Fruit fly (Drosophila melanogaster) Kc167 (cell line): ENCODE results near the gene Cngl.

Source experiments
- Myc ChIP-seq: fragments of >200 bp; optimal IDR thresholded peaks from 2 replicates; lab custom pipeline; 2017; ENCODE audit warnings: missing external identifiers
- Sin3A ChIP-seq: fragments of >200 bp; optimal IDR thresholded peaks from 2 replicates; lab custom pipeline; 2018; ENCODE audit warnings: missing external identifiers
- h ChIP-seq: fragments of >200 bp; optimal IDR thresholded peaks from 3 replicates; lab custom pipeline; 2018; ENCODE audit warnings: missing external identifiers
- insv ChIP-seq: fragments of >200 bp; optimal IDR thresholded peaks from 3 replicates; lab custom pipeline; 2018; ENCODE audit warnings: missing external identifiers
- psq ChIP-seq: fragments of >200 bp; optimal IDR thresholded peaks from 2 replicates; lab custom pipeline; 2017; ENCODE audit warnings: missing external identifiers
- ttk ChIP-seq: sonication (Bioruptor generic); optimal IDR thresholded peaks from 2 replicates; lab custom pipeline; 2017; ENCODE audit warnings: missing external identifiers

Gene Cngl

DNA sequence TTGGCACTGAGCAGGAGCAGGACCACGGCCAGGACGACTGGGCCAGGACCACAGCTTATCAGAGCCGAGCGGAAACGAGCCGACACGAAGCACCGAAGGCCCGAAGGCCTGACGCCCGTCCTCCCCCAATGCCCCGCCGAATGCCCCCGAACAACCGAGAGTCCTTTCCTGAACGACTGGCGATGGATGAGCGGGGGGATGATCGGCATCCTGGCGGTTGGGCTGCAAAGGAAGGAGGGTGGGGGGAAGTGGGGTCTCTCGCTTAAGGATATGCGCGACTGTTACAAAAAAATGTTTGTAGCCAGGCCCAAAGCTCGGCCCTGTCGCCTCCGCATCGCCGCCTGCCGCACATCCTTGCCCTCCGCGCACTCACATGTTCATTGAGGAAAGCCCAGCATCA is at the start of gene Cngl:
Gene Cngl (minus strand): TSS at position 8 of the 400 bp plus-strand sequence.
- TF ChIP-seq psq (lab: Kevin White, UChicago) = no peak
- TF ChIP-seq Sin3A (lab: Kevin White, UChicago) = no peak
- TF ChIP-seq ttk (lab: Kevin White, UChicago) = no peak
- no peak for TF ChIP-seq h (lab: Kevin White, UChicago)
- no peak for TF ChIP-seq Myc (lab: Kevin White, UChicago)
- TF ChIP-seq insv = no peak

DNA sequence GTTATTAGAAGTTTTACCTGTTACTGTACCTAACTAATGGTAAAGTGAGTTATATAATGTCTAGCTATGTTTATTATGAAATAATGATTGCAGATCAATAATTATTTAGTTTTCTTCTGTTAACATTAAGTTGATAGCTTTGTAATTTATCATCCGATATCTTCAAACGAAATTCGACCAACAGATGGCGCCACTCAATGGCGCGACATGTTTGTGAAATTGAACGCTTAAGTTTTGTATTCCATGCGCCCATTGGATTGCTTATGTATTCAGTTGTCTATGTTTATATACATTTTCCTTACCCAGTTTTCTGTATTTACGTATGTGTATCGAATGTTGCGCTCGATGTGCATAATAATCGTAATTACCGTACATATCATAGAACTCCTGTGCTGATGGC is 49.5 kb upstream of the Cngl start:
- no peak for TF ChIP-seq psq (lab: Kevin White, UChicago)
- TF ChIP-seq ttk (lab: Kevin White, UChicago) = no peak

DNA sequence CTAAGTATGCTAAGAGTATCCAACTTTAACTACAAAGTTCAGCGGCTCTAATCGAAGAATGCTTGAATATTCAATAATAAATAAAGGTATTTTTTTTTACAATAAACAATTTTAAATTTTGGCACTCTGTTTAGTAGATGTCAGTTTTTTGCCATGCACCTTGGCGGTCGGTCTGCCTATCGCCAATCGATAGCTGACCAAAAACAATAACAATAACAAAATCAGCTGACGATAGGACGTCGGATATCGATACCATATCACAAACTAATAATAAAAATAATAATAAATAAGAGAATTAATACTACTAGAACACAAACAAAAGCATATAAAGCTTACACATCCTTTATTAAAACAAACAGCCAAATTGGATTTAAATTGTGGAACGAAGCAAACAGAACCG is 45.6 kb upstream of the Cngl start, which contains the start of gene Gmap:
Gene Gmap (plus strand): TSS at position 241 of the 400 bp plus-strand sequence.
- TF ChIP-seq Myc (lab: Kevin White, UChicago) = no peak
- no peak for TF ChIP-seq h (lab: Kevin White, UChicago)
- no peak for TF ChIP-seq psq (lab: Kevin White, UChicago)
- TF ChIP-seq Sin3A (lab: Kevin White, UChicago) = no peak
- TF ChIP-seq ttk (lab: Kevin White, UChicago) = no peak
- no peak for TF ChIP-seq insv

DNA sequence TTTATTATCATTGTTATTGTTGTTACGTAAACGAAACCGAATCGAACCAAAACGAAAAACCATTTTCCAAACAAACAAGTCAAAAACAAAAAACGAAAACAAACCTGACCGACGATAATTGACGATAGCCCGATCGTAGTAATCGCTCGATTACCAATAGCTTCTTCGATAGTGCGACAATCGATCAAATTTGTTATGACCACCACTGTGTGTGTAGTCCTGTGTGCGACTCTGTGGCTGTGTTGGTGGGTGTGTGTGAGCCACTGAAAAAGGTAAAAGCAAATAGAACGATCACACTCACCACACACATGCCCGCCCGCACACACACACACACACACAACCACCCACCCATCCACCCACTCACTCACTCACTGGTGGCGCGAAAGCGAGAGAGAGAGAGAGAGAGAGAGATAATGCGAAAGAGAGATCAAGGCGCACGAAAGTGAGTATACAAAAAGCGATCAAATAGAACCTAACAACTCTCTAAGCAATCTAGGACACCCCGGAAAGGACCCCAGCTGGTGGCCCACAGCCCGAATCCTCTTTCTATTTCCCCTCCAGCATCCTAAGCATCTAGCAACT is 43.5 kb upstream of the Cngl start:
- TF ChIP-seq h (lab: Kevin White, UChicago) (no peak), Myc (lab: Kevin White, UChicago) (no peak), Sin3A (lab: Kevin White, UChicago) (no peak)

DNA sequence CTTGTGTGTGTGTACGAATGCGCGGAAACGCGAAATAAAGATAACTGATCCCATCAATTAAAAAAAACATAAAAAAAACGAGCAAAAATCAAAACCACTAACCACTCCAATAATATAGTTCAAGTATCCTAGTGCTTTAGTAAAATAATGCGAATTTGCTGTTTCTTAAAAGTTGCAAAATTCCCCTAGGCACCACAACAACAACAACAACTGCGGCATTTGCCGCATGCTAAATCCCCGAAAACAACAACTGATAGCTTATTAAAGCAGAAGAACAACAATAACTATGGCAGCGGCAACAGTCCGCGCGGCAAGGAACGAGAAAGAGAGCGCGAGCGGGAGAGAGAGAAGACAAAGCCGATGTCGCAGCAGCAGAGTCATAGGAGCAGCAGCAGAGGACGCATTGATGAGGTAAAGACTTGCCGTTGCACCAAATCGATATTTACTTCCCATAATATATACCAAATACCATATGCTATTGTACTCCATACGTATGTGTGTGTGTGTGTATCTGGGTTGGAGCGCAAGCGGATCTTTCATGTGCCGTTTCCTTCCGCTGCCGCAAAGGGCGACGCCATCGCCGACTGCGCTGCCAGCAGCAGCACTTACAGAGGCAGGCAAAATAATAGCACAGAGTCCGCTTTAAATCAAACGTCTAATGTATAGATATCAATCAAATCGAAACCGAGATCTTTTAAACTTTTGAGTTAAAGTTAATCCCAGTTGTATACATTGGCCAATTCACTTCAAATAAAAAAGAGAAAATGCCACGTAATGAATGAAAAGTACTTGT is 42.2 kb upstream of the Cngl start:
- TF ChIP-seq insv = no peak
- no peak for TF ChIP-seq Myc (lab: Kevin White, UChicago)
- no peak for TF ChIP-seq psq (lab: Kevin White, UChicago)
- no peak for TF ChIP-seq ttk (lab: Kevin White, UChicago)
- TF ChIP-seq h (lab: Kevin White, UChicago) = no peak
- no peak for TF ChIP-seq Sin3A (lab: Kevin White, UChicago)

DNA sequence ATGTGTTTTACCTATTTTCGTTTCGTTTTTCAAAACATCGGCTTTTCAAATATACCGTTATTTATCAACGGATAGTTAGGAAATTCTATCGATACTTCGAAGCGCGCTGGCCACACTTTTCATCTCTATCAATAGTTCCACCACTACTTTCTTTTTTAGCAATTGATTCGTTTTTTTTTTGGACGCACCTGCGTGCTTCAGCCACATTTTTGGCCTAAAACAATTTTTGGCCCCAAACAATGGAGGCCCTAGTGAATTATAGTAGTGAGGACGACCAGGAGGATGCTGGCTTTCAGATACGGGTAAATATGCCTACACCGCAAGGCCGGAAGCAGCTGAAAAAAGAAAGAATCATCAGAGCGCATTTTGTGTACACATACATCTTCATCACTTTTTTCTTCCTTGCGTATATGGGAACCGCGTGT is 41.2 kb upstream of the Cngl start, which contains the start of gene CG6340:
Gene CG6340 (plus strand): TSS at position 139 of the 425 bp plus-strand sequence.
- no peak for TF ChIP-seq insv
- no peak for TF ChIP-seq Myc (lab: Kevin White, UChicago)
- no peak for TF ChIP-seq ttk (lab: Kevin White, UChicago)
- no peak for TF ChIP-seq psq (lab: Kevin White, UChicago)
- TF ChIP-seq h (lab: Kevin White, UChicago) = no peak
- TF ChIP-seq Sin3A (lab: Kevin White, UChicago) = no peak

DNA sequence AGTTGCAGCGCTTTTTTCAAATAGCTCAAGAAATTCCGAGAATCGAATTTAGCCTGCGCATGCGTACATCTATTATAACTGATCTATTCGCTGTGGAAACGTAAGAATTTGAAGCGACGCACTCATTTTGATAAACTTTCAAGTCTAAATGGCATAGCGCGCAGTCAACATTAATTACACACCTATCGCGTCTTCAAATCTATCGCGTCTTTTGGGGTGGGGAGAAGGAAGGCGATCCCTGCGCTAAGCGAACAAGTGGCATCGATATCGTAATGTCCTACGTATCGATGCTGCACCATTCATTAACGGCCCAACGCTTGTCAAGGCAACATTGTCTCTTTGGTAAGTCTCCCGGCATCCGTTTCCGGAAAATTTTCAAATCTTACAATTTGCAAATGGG is 34.7 kb upstream of the Cngl start, which contains the start of gene CG6324:
Gene CG6324 (plus strand): TSS at position 301 of the 400 bp plus-strand sequence.
- no peak for TF ChIP-seq Sin3A (lab: Kevin White, UChicago)

DNA sequence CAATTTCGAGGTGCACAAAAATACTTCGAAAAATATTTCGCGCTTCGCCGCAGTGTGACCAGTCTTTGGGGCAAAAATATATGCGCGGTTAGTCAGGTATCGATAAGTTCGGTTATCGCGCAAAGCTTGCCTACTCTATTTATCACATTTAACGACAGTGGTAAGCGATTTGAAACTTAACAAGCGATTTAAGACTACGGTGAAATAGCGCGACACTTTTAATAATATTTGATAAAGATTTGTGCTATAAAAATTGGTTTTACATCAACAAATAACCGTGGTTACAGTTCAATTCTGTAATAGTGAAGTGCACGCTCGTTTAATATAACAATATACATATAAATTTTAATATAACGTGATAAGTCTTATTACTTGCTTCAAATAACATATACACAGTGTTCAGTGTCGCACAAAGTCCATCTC is 34.3 kb upstream of the Cngl start, which contains the start of gene mh:
Gene mh (minus strand): TSS at position 34 of the 423 bp plus-strand sequence.
- TF ChIP-seq Myc (lab: Kevin White, UChicago) (no peak), insv (no peak)

DNA sequence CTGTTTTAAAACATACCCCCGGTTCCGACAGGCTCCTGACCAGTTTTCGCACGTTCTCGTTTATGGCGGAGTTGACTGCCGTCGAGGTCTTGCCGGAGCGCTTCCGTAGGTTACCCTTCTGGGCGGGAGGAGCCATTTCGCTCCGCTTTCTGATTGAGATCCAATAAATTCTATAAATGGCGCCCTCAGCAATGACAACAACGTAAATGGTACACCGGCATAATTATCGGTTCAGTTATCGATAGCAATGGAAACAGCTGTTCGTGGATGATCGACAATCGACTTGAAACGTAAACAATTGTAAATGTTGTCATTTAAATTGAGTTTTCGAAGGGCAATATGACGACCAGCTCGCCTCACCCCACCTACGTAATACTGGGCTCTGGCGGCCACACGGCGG is 30.9 kb upstream of the Cngl start, which contains the start of the genes Grip128 and Alg14:
Gene Grip128 (minus strand): TSS at position 216 of the 400 bp plus-strand sequence.
Gene Alg14 (plus strand): TSS at position 261 of the 400 bp plus-strand sequence.
- TF ChIP-seq psq (lab: Kevin White, UChicago) = no peak
- TF ChIP-seq ttk (lab: Kevin White, UChicago) = no peak

DNA sequence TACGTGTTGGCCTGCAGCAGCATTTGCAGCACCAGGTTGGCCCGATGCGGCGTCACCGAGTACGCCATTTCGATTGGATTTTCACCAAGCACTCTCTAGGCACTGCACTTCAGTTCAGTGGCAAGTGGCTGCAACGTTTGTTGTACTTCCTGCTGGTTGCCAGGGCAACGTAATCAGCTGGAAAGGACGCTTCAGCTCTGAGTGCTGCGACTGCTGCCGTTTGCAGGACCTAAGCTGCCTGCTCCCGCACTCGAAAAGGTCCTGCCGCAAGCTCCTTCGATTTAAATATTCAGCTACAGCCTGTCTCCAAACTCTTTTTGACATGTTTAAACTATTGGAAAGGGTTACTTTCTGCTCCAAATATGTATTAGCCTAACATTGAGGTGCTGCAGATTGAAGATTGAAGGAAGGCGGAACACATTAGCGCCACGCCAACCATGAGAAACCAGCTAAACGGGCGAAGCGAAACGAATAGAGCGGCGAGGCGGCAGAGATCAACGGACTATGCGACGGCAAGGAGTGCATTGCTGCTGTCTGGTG is 26.4 kb upstream of the Cngl start, which contains the start of the genes CG15642 and CG15641:
Gene CG15642 (minus strand): TSS at position 356 of the 540 bp plus-strand sequence.
Gene CG15641 (plus strand): TSS at position 490 of the 540 bp plus-strand sequence.
- TF ChIP-seq ttk (lab: Kevin White, UChicago) (no peak), h (lab: Kevin White, UChicago) (no peak), insv (no peak), psq (lab: Kevin White, UChicago) (no peak), Myc (lab: Kevin White, UChicago) (no peak), Sin3A (lab: Kevin White, UChicago) (no peak)

DNA sequence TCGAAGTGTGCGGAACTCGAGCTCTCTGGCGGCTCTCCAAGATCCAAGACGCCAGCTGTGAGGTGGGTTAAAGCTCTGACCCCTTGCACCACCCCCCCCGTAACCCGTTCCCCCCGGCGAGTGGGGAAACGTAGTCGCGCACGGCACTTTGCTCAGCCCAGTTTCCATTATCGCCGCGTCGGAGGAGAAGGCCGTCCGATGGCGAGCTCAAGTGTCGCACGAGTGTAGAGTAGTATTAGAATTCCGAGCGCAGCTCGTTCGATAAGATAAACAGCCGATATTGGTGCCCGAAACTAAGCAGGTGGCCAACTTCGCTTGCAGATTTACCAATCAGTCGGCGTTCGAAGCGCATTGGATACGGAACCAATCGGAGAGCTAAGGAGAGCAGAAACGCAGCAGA is 24.4 kb upstream of the Cngl start:
- TF ChIP-seq Sin3A (lab: Kevin White, UChicago) = no peak
- no peak for TF ChIP-seq h (lab: Kevin White, UChicago)
- no peak for TF ChIP-seq insv
- TF ChIP-seq Myc (lab: Kevin White, UChicago) = no peak
- TF ChIP-seq psq (lab: Kevin White, UChicago) = no peak
- TF ChIP-seq ttk (lab: Kevin White, UChicago) = no peak

DNA sequence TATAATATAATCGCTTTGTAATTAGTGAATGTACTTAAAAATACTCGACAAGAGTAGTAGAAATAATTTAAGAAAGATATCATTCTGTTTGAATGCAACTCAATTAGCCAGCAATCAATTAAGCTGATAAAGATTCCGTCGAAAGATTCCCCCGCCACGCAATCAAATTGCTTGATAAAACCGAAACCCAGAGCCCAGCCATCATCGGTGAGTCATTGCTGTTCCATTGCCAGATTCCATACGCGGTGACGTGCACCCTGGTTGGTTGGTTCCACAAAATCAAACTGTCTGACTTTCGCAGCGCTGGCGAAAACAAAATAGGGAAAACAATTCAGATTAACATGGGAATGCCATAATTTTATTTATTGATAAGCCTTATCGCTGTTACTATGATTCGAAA is 23.5 kb upstream of the Cngl start:
- no peak for TF ChIP-seq Myc (lab: Kevin White, UChicago)
